Worm (Caenorhabditis elegans) whole organism, L3 larva: ENCODE measurements around the gene B0457.2.

Source experiments
- ama-1 ChIP-seq: fragments of 150-350 bp; optimal IDR thresholded peaks from 2 replicates; lab custom pipeline; 2018
- mdl-1 ChIP-seq: fragments of 150-350 bp; optimal IDR thresholded peaks from 2 replicates; lab custom pipeline; 2014; ENCODE audit warnings: missing biosample characterization, missing genetic modification characterization
- nhr-12 ChIP-seq: fragments of 150-350 bp; optimal IDR thresholded peaks from 2 replicates; lab custom pipeline; 2014; ENCODE audit warnings: missing biosample characterization, missing genetic modification characterization
- pqm-1 ChIP-seq: fragments of 150-350 bp; optimal IDR thresholded peaks from 2 replicates; lab custom pipeline; 2017; ENCODE audit warnings: missing biosample characterization, missing genetic modification characterization, inconsistent platforms

ce11 chrII:8923187-8923586 is 3.2 kb downstream of the B0457.2 start:
- TF ChIP-seq mdl-1 (no peak), pqm-1 (tag; lab: Kevin White, UChicago) (peak; percentile 62), ama-1 (lab: Kevin White, UChicago) (no peak), nhr-12 (no peak)
